Worm (Caenorhabditis elegans): ENCODE data around the gene cyn-4.
"Not testable (repeated sequence)": the region's sequence is repeated elsewhere in the genome, so short reads cannot be mapped to it uniquely, and the experiment has no call there.

cyn-4 gene

ce11 chrII:10914366-10914765, 42.0 kb upstream of the cyn-4 start, which contains the start of gene F44F4.15:
F44F4.15 (plus strand) TSS chrII:10914666.
- TF ChIP-seq npax-4 (tag; optimal IDR thresholded peaks at IDR 0.05) (no peak), nhr-11 (tag; optimal IDR thresholded peaks at IDR 0.05) (no peak), C08G9.2 (tag; optimal IDR thresholded peaks at IDR 0.05) (no peak), ets-4 (tag; optimal IDR thresholded peaks at IDR 0.05) (no peak), sox-4 (tag; optimal IDR thresholded peaks at IDR 0.05) (no peak), hlh-30 (tag; optimal IDR thresholded peaks at IDR 0.05; ENCODE audit: insufficient read depth) (no peak), ceh-45 (GFP tag; IDR thresholded peaks at IDR 0.05) (no peak), ceh-18 (tag; optimal IDR thresholded peaks at IDR 0.05) (no peak)

ce11 chrII:10912995-10913394, 40.6 kb upstream of the cyn-4 start:
- no peak for TF ChIP-seq ets-4 (tag; optimal IDR thresholded peaks at IDR 0.05)
- no peak for TF ChIP-seq lim-6 (tag; optimal IDR thresholded peaks at IDR 0.05)
- no peak for TF ChIP-seq hlh-15 (tag; optimal IDR thresholded peaks at IDR 0.05)
- TF ChIP-seq fkh-6 (tag; optimal IDR thresholded peaks at IDR 0.05): no peak
- no peak for TF ChIP-seq pat-9 (tag; optimal IDR thresholded peaks at IDR 0.05)
- TF ChIP-seq pax-1 (tag; optimal IDR thresholded peaks at IDR 0.05): no peak
- no peak for TF ChIP-seq elt-2 (tag; optimal IDR thresholded peaks at IDR 0.05)
- TF ChIP-seq hlh-8 (tag; optimal IDR thresholded peaks at IDR 0.05): no peak
- TF ChIP-seq dmd-4 (tag; optimal IDR thresholded peaks at IDR 0.05; ENCODE audit: borderline replicate concordance): no peak
- TF ChIP-seq unc-86 (tag; optimal IDR thresholded peaks at IDR 0.05): no peak
- no peak for TF ChIP-seq ceh-2 (tag; optimal IDR thresholded peaks at IDR 0.05)
- TF ChIP-seq C08G9.2 (tag; optimal IDR thresholded peaks at IDR 0.05): no peak

ce11 chrII:10910219-10910618, 37.8 kb upstream of the cyn-4 start, which contains the start of gene sra-11:
sra-11 (minus strand) TSS chrII:10910319.
- no peak for TF ChIP-seq lim-6 (tag; optimal IDR thresholded peaks at IDR 0.05)
- no peak for TF ChIP-seq ceh-9 (tag; optimal IDR thresholded peaks at IDR 0.05)
- no peak for TF ChIP-seq ztf-16 (tag; optimal IDR thresholded peaks at IDR 0.05)
- no peak for TF ChIP-seq dve-1 (tag; optimal IDR thresholded peaks at IDR 0.05)
- no peak for TF ChIP-seq sdc-2 (tag; optimal IDR thresholded peaks at IDR 0.05)
- TF ChIP-seq unc-42 (tag; optimal IDR thresholded peaks at IDR 0.05): no peak
- TF ChIP-seq pha-2 (tag; optimal IDR thresholded peaks at IDR 0.05): no peak
- TF ChIP-seq pag-3 (tag; optimal IDR thresholded peaks at IDR 0.05; ENCODE audit: borderline replicate concordance): no peak
- TF ChIP-seq mec-3 (tag; optimal IDR thresholded peaks at IDR 0.05; ENCODE audit: borderline replicate concordance): no peak
- TF ChIP-seq dmd-4 (tag; optimal IDR thresholded peaks at IDR 0.05; ENCODE audit: borderline replicate concordance): no peak
- no peak for TF ChIP-seq ceh-18 (tag; optimal IDR thresholded peaks at IDR 0.05)
- no peak for TF ChIP-seq ceh-14 (tag; optimal IDR thresholded peaks at IDR 0.05)
- TF ChIP-seq unc-3 (GFP tag; conservative IDR thresholded peaks at IDR 0.05): no peak
- no peak for TF ChIP-seq unc-3 (tag; optimal IDR thresholded peaks at IDR 0.05)
- no peak for TF ChIP-seq F13H6.1 (tag; optimal IDR thresholded peaks at IDR 0.05)
- TF ChIP-seq ceh-31 (tag; optimal IDR thresholded peaks at IDR 0.05): no peak
- no peak for TF ChIP-seq ama-1 (optimal IDR thresholded peaks at IDR 0.05)
- TF ChIP-seq fax-1 (tag; optimal IDR thresholded peaks at IDR 0.05): no peak
- no peak for TF ChIP-seq fkh-6 (tag; optimal IDR thresholded peaks at IDR 0.05)
- no peak for TF ChIP-seq lin-11 (tag; optimal IDR thresholded peaks at IDR 0.05)

ce11 chrII:10904379-10904778, 32.0 kb upstream of the cyn-4 start, which contains the start of gene sra-12:
sra-12 (minus strand) TSS chrII:10904479.
- TF ChIP-seq pax-1, pat-9, F13H6.1 (tag; optimal IDR thresholded peaks at IDR 0.05): not testable (repeated sequence)

- TF ChIP-seq che-1 (tag; optimal IDR thresholded peaks at IDR 0.05) (no peak), ama-1 (optimal IDR thresholded peaks at IDR 0.05) (no peak), unc-3 (GFP tag; conservative IDR thresholded peaks at IDR 0.05) (no peak), unc-3 (tag; optimal IDR thresholded peaks at IDR 0.05) (no peak), hlh-30 (tag; optimal IDR thresholded peaks at IDR 0.05; ENCODE audit: insufficient read depth) (no peak), ets-4 (tag; optimal IDR thresholded peaks at IDR 0.05) (no peak), fkh-10 (GFP tag; optimal IDR thresholded peaks at IDR 0.05) (no peak), mec-3 (tag; optimal IDR thresholded peaks at IDR 0.05; ENCODE audit: borderline replicate concordance) (no peak), fax-1 (tag; optimal IDR thresholded peaks at IDR 0.05) (no peak), npax-4 (tag; optimal IDR thresholded peaks at IDR 0.05) (no peak), odd-2 (tag; optimal IDR thresholded peaks at IDR 0.05) (no peak), tbx-2 (tag; optimal IDR thresholded peaks at IDR 0.05) (no peak), ref-2 (tag; optimal IDR thresholded peaks at IDR 0.05) (no peak)
These were observed 29.7 kb upstream of the cyn-4 start, which contains the start of gene gly-1 for ce11 chrII:10902104-10902503. gly-1 (minus strand) TSS chrII:10902204.

Data from whole organism, late embryonic.